Fruit fly (Drosophila melanogaster) whole organism, embryonic: ENCODE results near the gene CG31125.

Experiments used
- Ada2b ChIP-seq: fragments of 200-800 bp; sonication (Bioruptor generic); IDR thresholded peaks from 2 replicates; pipeline ENCODE4 v1.3.6; 2022; ENCODE audit warnings: missing biosample characterization, missing genetic modification characterization
- Aef1 ChIP-seq: fragments of 200-800 bp; sonication (Bioruptor generic); IDR thresholded peaks from 3 replicates; pipeline ENCODE4 v1.3.6; 2022; ENCODE audit warnings: missing biosample characterization, missing genetic modification characterization
- Awh ChIP-seq: fragments of 200-800 bp; sonication (Bioruptor generic); IDR thresholded peaks from 2 replicates; pipeline ENCODE4, ENCODE4 v1.3.6; 2022; ENCODE audit warnings: missing biosample characterization, missing genetic modification characterization
- CG10274 ChIP-seq: fragments of 200-800 bp; sonication (Bioruptor generic); optimal IDR thresholded peaks from 3 replicates; lab custom pipeline; 2017; ENCODE audit warnings: missing biosample characterization, mild to moderate bottlenecking, missing genetic modification characterization
- CG10462 ChIP-seq: fragments of 200-800 bp; sonication (Bioruptor generic); optimal IDR thresholded peaks from 2 replicates; lab custom pipeline; 2016; ENCODE audit warnings: missing biosample characterization, missing genetic modification characterization
- CG10543 ChIP-seq: fragments of 200-800 bp; sonication (Bioruptor generic); optimal IDR thresholded peaks from 3 replicates; lab custom pipeline; 2017; ENCODE audit warnings: missing biosample characterization, mild to moderate bottlenecking, missing genetic modification characterization, moderate library complexity
- CG10959 ChIP-seq: fragments of 200-800 bp; sonication (Bioruptor generic); IDR thresholded peaks from 2 replicates; pipeline ENCODE4 v1.3.6; 2022; ENCODE audit warnings: missing biosample characterization, missing genetic modification characterization
- CG11560 ChIP-seq: fragments of 200-800 bp; sonication (Bioruptor generic); IDR thresholded peaks from 3 replicates; pipeline ENCODE4 v1.3.6; 2022; ENCODE audit warnings: missing biosample characterization, missing genetic modification characterization
- CG12942 ChIP-seq: fragments of 200-800 bp; sonication (Bioruptor generic); optimal IDR thresholded peaks from 3 replicates; lab custom pipeline; 2016; ENCODE audit warnings: missing biosample characterization, missing genetic modification characterization
- CG13287 ChIP-seq: fragments of 200-800 bp; sonication (Bioruptor generic); IDR thresholded peaks from 2 replicates; pipeline ENCODE4 v1.3.6; 2022; ENCODE audit warnings: missing biosample characterization, missing genetic modification characterization; ENCODE audit not compliant: partially characterized antibody
- CG13296 ChIP-seq: fragments of 200-800 bp; sonication (Bioruptor generic); optimal IDR thresholded peaks from 3 replicates; lab custom pipeline; 2018; ENCODE audit warnings: missing biosample characterization, mild to moderate bottlenecking, missing genetic modification characterization
- CG15514 ChIP-seq: fragments of 200-800 bp; sonication (Bioruptor generic); optimal IDR thresholded peaks from 3 replicates; lab custom pipeline; 2017; ENCODE audit warnings: missing biosample characterization, missing genetic modification characterization, mild to moderate bottlenecking, moderate library complexity, missing genetic modification reagents
- CG16863 ChIP-seq: fragments of 200-800 bp; sonication (Bioruptor generic); optimal IDR thresholded peaks from 3 replicates; lab custom pipeline; 2016; ENCODE audit warnings: missing biosample characterization, missing genetic modification characterization
- CG18262 ChIP-seq: fragments of 200-800 bp; optimal IDR thresholded peaks from 3 replicates; lab custom pipeline; 2019; ENCODE audit warnings: missing biosample characterization, mild to moderate bottlenecking, missing genetic modification characterization, moderate library complexity
- CG2120 ChIP-seq: fragments of 200-800 bp; sonication (Bioruptor generic); optimal IDR thresholded peaks from 3 replicates; lab custom pipeline; 2016; ENCODE audit warnings: missing biosample characterization, missing genetic modification characterization
- CG32532 ChIP-seq: fragments of 200-800 bp; sonication (Bioruptor generic); IDR thresholded peaks from 2 replicates; pipeline ENCODE4 v1.3.6; 2022; ENCODE audit warnings: missing biosample characterization, missing genetic modification characterization
- CG34224 ChIP-seq: fragments of 200-800 bp; sonication (Bioruptor generic); IDR thresholded peaks from 3 replicates; pipeline ENCODE4 v1.3.6; 2022; ENCODE audit warnings: missing biosample characterization, missing genetic modification characterization; ENCODE audit not compliant: partially characterized antibody
- CG4707 ChIP-seq: fragments of 200-800 bp; sonication (Bioruptor generic); optimal IDR thresholded peaks from 2 replicates; lab custom pipeline; 2018; ENCODE audit warnings: missing biosample characterization, mild to moderate bottlenecking, missing genetic modification characterization, moderate library complexity
- CG6175 ChIP-seq: fragments of 200-800 bp; sonication (Bioruptor generic); IDR thresholded peaks from 3 replicates; pipeline ENCODE4 v1.3.6; 2022; ENCODE audit warnings: missing biosample characterization, missing genetic modification characterization
- CG6813 ChIP-seq: fragments of 200-800 bp; sonication (Bioruptor generic); optimal IDR thresholded peaks from 2 replicates; lab custom pipeline; 2017; ENCODE audit warnings: missing biosample characterization, missing genetic modification characterization, mild to moderate bottlenecking, moderate library complexity, missing genetic modification reagents
- CG8281 ChIP-seq: fragments of 200-800 bp; sonication (Bioruptor generic); optimal IDR thresholded peaks from 2 replicates; lab custom pipeline; 2018; ENCODE audit warnings: missing biosample characterization, mild to moderate bottlenecking, missing genetic modification characterization, moderate library complexity
- CG8478 ChIP-seq: fragments of >200 bp; optimal IDR thresholded peaks from 2 replicates; lab custom pipeline; 2018
- CG8944 ChIP-seq: fragments of 200-800 bp; sonication (Bioruptor generic); optimal IDR thresholded peaks from 3 replicates; lab custom pipeline; 2016; ENCODE audit warnings: missing biosample characterization, missing genetic modification characterization
- CG9215 ChIP-seq: fragments of 200-800 bp; sonication (Bioruptor generic); IDR thresholded peaks from 2 replicates; pipeline ENCODE4 v1.3.6; 2022; ENCODE audit warnings: missing biosample characterization, missing genetic modification characterization
- CG9437 ChIP-seq: fragments of 200-800 bp; sonication (Bioruptor generic); optimal IDR thresholded peaks from 2 replicates; lab custom pipeline; 2018; ENCODE audit warnings: missing biosample characterization, mild to moderate bottlenecking, missing genetic modification characterization
- CG9727 ChIP-seq: fragments of 200-800 bp; sonication (Bioruptor generic); optimal IDR thresholded peaks from 3 replicates; lab custom pipeline; 2017; ENCODE audit warnings: missing biosample characterization, mild to moderate bottlenecking, missing genetic modification characterization
- Dad ChIP-seq: fragments of 200-800 bp; sonication (Bioruptor generic); optimal IDR thresholded peaks from 3 replicates; lab custom pipeline; 2016; ENCODE audit warnings: missing biosample characterization, missing genetic modification characterization
- Fer2 ChIP-seq: fragments of 200-800 bp; sonication (Bioruptor generic); optimal IDR thresholded peaks from 2 replicates; lab custom pipeline; 2018; ENCODE audit warnings: missing biosample characterization, mild to moderate bottlenecking, missing genetic modification characterization, moderate library complexity
- Gsc ChIP-seq: fragments of 200-800 bp; sonication (Bioruptor generic); IDR thresholded peaks from 2 replicates; pipeline ENCODE4 v1.3.6; 2022; ENCODE audit warnings: missing biosample characterization, missing genetic modification characterization
- HHEX ChIP-seq: fragments of 200-800 bp; sonication (Bioruptor generic); optimal IDR thresholded peaks from 3 replicates; lab custom pipeline; 2017; ENCODE audit warnings: missing biosample characterization, mild to moderate bottlenecking, missing genetic modification characterization, missing genetic modification reagents
- Hr39 ChIP-seq: fragments of >200 bp; optimal IDR thresholded peaks from 2 replicates; lab custom pipeline; 2017
- Mrtf ChIP-seq: fragments of 200-800 bp; sonication (Bioruptor generic); IDR thresholded peaks from 3 replicates; pipeline ENCODE4 v1.3.6; 2022; ENCODE audit warnings: missing biosample characterization, missing genetic modification characterization
- Sox102F ChIP-seq: fragments of 200-800 bp; sonication (Bioruptor generic); optimal IDR thresholded peaks from 2 replicates; lab custom pipeline; 2018; ENCODE audit warnings: missing biosample characterization, mild to moderate bottlenecking, missing genetic modification characterization, moderate library complexity
- Tbp ChIP-seq: fragments of >200 bp; optimal IDR thresholded peaks from 2 replicates; lab custom pipeline; 2018; ENCODE audit warnings: missing biosample characterization, missing genetic modification characterization
- Vsx1 ChIP-seq: fragments of 200-800 bp; sonication (Bioruptor generic); optimal IDR thresholded peaks from 2 replicates; lab custom pipeline; 2017; ENCODE audit warnings: missing biosample characterization, mild to moderate bottlenecking, missing genetic modification characterization, missing genetic modification reagents
- Xbp1 ChIP-seq: fragments of 200-800 bp; sonication (Bioruptor generic); optimal IDR thresholded peaks from 3 replicates; lab custom pipeline; 2016; ENCODE audit warnings: missing biosample characterization, mild to moderate bottlenecking, missing genetic modification characterization
- amos ChIP-seq: fragments of 200-800 bp; sonication (Bioruptor generic); IDR thresholded peaks from 2 replicates; pipeline ENCODE4 v1.3.6; 2022; ENCODE audit warnings: missing biosample characterization, missing genetic modification characterization; ENCODE audit not compliant: partially characterized antibody
- ash1 ChIP-seq: fragments of 200-800 bp; sonication (Bioruptor generic); optimal IDR thresholded peaks from 2 replicates; lab custom pipeline; 2018; ENCODE audit warnings: missing biosample characterization, mild to moderate bottlenecking, missing genetic modification characterization
- az2 ChIP-seq: fragments of 200-800 bp; sonication (Bioruptor generic); optimal IDR thresholded peaks from 3 replicates; lab custom pipeline; 2016; ENCODE audit warnings: missing biosample characterization, missing genetic modification characterization
- btn ChIP-seq: fragments of 200-800 bp; sonication (Bioruptor generic); optimal IDR thresholded peaks from 2 replicates; lab custom pipeline; 2016; ENCODE audit warnings: missing biosample characterization, missing genetic modification characterization
- cato ChIP-seq: fragments of 200-800 bp; sonication (Bioruptor generic); optimal IDR thresholded peaks from 2 replicates; lab custom pipeline; 2016; ENCODE audit warnings: missing biosample characterization, missing genetic modification characterization, borderline replicate concordance
- ci ChIP-seq: fragments of 200-800 bp; sonication (Bioruptor generic); IDR thresholded peaks from 3 replicates; pipeline ENCODE4 v1.3.6; 2022; ENCODE audit warnings: missing biosample characterization, missing genetic modification characterization
- dm ChIP-seq: fragments of 200-800 bp; sonication (Bioruptor generic); optimal IDR thresholded peaks from 3 replicates; lab custom pipeline; 2016; ENCODE audit warnings: missing biosample characterization, missing genetic modification characterization
- her ChIP-seq: fragments of 200-800 bp; sonication (Bioruptor generic); optimal IDR thresholded peaks from 2 replicates; lab custom pipeline; 2016; ENCODE audit warnings: missing biosample characterization, missing genetic modification characterization
- insv ChIP-seq, 2 experiments: fragments of 200-800 bp; sonication (Bioruptor generic); optimal IDR thresholded peaks; 3 replicates each; lab custom pipeline; 2016 to 2018; ENCODE audit warnings: missing biosample characterization in 2 of 2, missing genetic modification characterization in 2 of 2
- jigr1 ChIP-seq: fragments of 200-800 bp; sonication (Bioruptor generic); IDR thresholded peaks from 3 replicates; pipeline ENCODE4 v1.3.6; 2022; ENCODE audit warnings: missing biosample characterization, missing genetic modification characterization
- kah ChIP-seq: fragments of 200-800 bp; sonication (Bioruptor generic); optimal IDR thresholded peaks from 2 replicates; lab custom pipeline; 2018; ENCODE audit warnings: missing biosample characterization, mild to moderate bottlenecking, missing genetic modification characterization
- nom ChIP-seq: fragments of 200-800 bp; sonication (Bioruptor generic); optimal IDR thresholded peaks from 2 replicates; lab custom pipeline; 2017; ENCODE audit warnings: missing biosample characterization, missing genetic modification characterization, mild to moderate bottlenecking, moderate library complexity, missing genetic modification reagents
- so ChIP-seq: fragments of 200-800 bp; sonication (Bioruptor generic); IDR thresholded peaks from 3 replicates; pipeline ENCODE4 v1.3.6; 2022; ENCODE audit warnings: missing biosample characterization, missing genetic modification characterization
- sug ChIP-seq: fragments of 200-800 bp; optimal IDR thresholded peaks from 2 replicates; lab custom pipeline; 2019; ENCODE audit warnings: missing biosample characterization, mild to moderate bottlenecking, missing genetic modification characterization, moderate library complexity
- unpg ChIP-seq: fragments of 200-800 bp; sonication (Bioruptor generic); optimal IDR thresholded peaks from 3 replicates; lab custom pipeline; 2018; ENCODE audit warnings: missing biosample characterization, mild to moderate bottlenecking, missing genetic modification characterization, moderate library complexity

Gene CG31125

DNA sequence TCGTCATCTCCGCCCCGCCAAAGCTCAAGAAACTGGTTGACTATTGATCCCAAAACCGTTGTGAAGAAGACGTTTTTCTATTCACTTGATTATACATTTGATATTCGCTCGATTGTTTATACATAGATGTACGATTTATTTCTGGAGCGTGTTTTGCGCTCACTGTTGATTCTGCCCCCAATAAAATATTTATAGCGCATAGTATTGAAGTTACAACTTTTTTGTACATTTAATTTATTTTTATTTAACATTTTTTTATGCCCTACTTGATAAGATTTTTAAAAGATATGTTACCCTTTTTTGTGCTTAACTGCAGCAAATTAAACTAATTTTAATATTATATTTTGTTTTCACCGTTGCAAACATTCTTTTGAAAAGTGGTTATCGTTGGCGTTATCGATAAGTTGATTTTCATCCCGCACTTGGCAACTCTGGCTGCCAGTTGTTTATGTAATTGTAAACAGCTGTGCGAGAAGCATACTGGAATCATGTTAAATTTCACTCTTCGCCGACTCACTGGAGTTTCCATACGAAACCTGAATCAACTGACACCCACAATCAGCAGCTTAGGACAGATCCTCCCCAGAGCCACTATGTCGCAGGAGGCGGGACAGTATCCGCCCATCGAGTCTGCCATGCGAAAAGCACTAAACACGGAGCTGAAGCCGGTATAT lies 4.7 kb upstream of the CG31125 start, which contains the start of gene CG31126 (continued):
- TF ChIP-seq ci (GFP tag; lab: Robert Waterston, UW) (no peak), Ada2b (GFP tag; lab: Robert Waterston, UW) (no peak), Mrtf (no peak), CG6175 (GFP tag; lab: Robert Waterston, UW) (no peak), CG10274 (GFP tag; lab: Kevin White, UChicago) (no peak), CG13287 (GFP tag; lab: Robert Waterston, UW) (peak; percentile 76), CG18262 (tag; lab: Kevin White, UChicago) (no peak), so (GFP tag; lab: Robert Waterston, UW) (no peak), Dad (GFP tag; lab: Kevin White, UChicago) (no peak), Vsx1 (GFP tag; lab: Kevin White, UChicago) (no peak), dm (GFP tag; lab: Kevin White, UChicago) (no peak), CG16863 (GFP tag; lab: Kevin White, UChicago) (no peak), Fer2 (tag; lab: Kevin White, UChicago) (no peak), Awh (GFP tag; lab: Robert Waterston, UW) (no peak), CG11560 (no peak), CG2120 (GFP tag; lab: Kevin White, UChicago) (no peak), CG8478 (lab: Kevin White, UChicago) (no peak), btn (no peak), CG12942 (GFP tag; lab: Kevin White, UChicago) (no peak), CG15514 (GFP tag; lab: Kevin White, UChicago) (peak; percentile 33), CG4707 (GFP tag; lab: Kevin White, UChicago) (no peak), CG9437 (GFP tag; lab: Kevin White, UChicago) (no peak), cato (GFP tag; lab: Kevin White, UChicago) (no peak), Xbp1 (GFP tag; lab: Kevin White, UChicago) (no peak), Gsc (GFP tag; lab: Robert Waterston, UW) (no peak), her (GFP tag; lab: Kevin White, UChicago) (no peak), unpg (GFP tag; lab: Kevin White, UChicago) (no peak), ash1 (GFP tag; lab: Kevin White, UChicago) (no peak), HHEX (GFP tag; lab: Kevin White, UChicago) (no peak), jigr1 (no peak), Tbp (GFP tag; lab: Kevin White, UChicago) (no peak), CG9215 (GFP tag; lab: Robert Waterston, UW) (no peak), kah (no peak), Hr39 (lab: Kevin White, UChicago) (no peak), CG10462 (GFP tag; lab: Kevin White, UChicago) (no peak), amos (GFP tag; lab: Robert Waterston, UW) (peak; percentile 59; the same call in 1 of the 2 replicates), Aef1 (GFP tag; lab: Robert Waterston, UW) (no peak), CG10959 (GFP tag; lab: Robert Waterston, UW) (no peak), az2 (GFP tag; lab: Kevin White, UChicago) (no peak), CG10543 (GFP tag; lab: Kevin White, UChicago) (no peak), CG6813 (no peak), CG32532 (GFP tag; lab: Robert Waterston, UW) (no peak), CG34224 (GFP tag; lab: Robert Waterston, UW) (peak; percentile 67), CG8944 (no peak), CG9727 (GFP tag; lab: Kevin White, UChicago) (no peak), CG8281 (no peak), Sox102F (GFP tag; lab: Kevin White, UChicago) (no peak), CG13296 (GFP tag; lab: Kevin White, UChicago) (no peak), insv (GFP tag; optimal IDR thresholded peaks at IDR 0.05; lab: Kevin White, UChicago) (no peak), sug (tag; lab: Kevin White, UChicago) (no peak), nom (GFP tag; lab: Kevin White, UChicago) (no peak)
